Worm (Caenorhabditis elegans): ENCODE data around the gene spp-11.

- no peak for TF ChIP-seq ZK546.5 (tag; optimal IDR thresholded peaks at IDR 0.05)
- peak; percentile 60 for TF ChIP-seq lin-38 (GFP tag; IDR thresholded peaks at IDR 0.05)
- no peak for TF ChIP-seq ama-1 (optimal IDR thresholded peaks at IDR 0.05)
- no peak for TF ChIP-seq ctbp-1 (GFP tag; IDR thresholded peaks at IDR 0.05)
- peak; percentile 77 for TF ChIP-seq lim-7 (GFP tag; IDR thresholded peaks at IDR 0.05)
- TF ChIP-seq dmd-9 (GFP tag; IDR thresholded peaks at IDR 0.05) = no peak
- TF ChIP-seq daf-19 (GFP tag; conservative IDR thresholded peaks at IDR 0.05) = 0 out of 2 replicates have a peak, but pooled peaks have one; percentile 62
- no peak for TF ChIP-seq lin-15B (tag; optimal IDR thresholded peaks at IDR 0.05)
Observed at ce11 chrII:6358232-6358631, 48.9 kb downstream of the spp-11 start.

Data from whole organism, L4 larva.